Worm (Caenorhabditis elegans) whole organism, L1 larva: ENCODE results near the gene T11F9.14.

ENCODE experiments used
- ces-1 ChIP-seq: fragments of 150-350 bp; optimal IDR thresholded peaks from 2 replicates; lab custom pipeline; 2014; ENCODE audit warnings: missing biosample characterization, missing genetic modification reagents, missing genetic modification characterization
- jun-1 ChIP-seq: fragments of 150-350 bp; optimal IDR thresholded peaks from 2 replicates; lab custom pipeline; 2014; ENCODE audit warnings: missing biosample characterization, missing genetic modification reagents, missing genetic modification characterization
- lin-39 ChIP-seq: fragments of 150-350 bp; optimal IDR thresholded peaks from 2 replicates; lab custom pipeline; 2014; ENCODE audit warnings: missing biosample characterization, missing genetic modification reagents, missing genetic modification characterization
- lsy-2 ChIP-seq, 2 experiments: fragments of 150-350 bp; optimal IDR thresholded peaks; 2 replicates each; lab custom pipeline; 2014; ENCODE audit warnings: missing biosample characterization in 2 of 2, missing genetic modification characterization in 2 of 2
- nhr-28 ChIP-seq: fragments of 150-350 bp; optimal IDR thresholded peaks from 2 replicates; lab custom pipeline; 2014; ENCODE audit warnings: missing biosample characterization, missing genetic modification characterization
- nhr-47 ChIP-seq: sonication (generic microtip); optimal IDR thresholded peaks from 2 replicates; lab custom pipeline; 2016; ENCODE audit warnings: mild to moderate bottlenecking, missing genetic modification characterization, moderate library complexity, missing compliant biosample characterization
- pag-3 ChIP-seq: sonication (generic microtip); optimal IDR thresholded peaks from 2 replicates; lab custom pipeline; 2017; ENCODE audit warnings: missing genetic modification characterization, mild to moderate bottlenecking, missing compliant biosample characterization, antibody characterized with exemption, borderline replicate concordance; ENCODE audit not compliant: insufficient read depth
- snpc-4 ChIP-seq: fragments of 150-350 bp; optimal IDR thresholded peaks from 2 replicates; lab custom pipeline; 2014; ENCODE audit warnings: missing biosample characterization, missing genetic modification characterization
- unc-62 ChIP-seq: fragments of 150-350 bp; optimal IDR thresholded peaks from 2 replicates; lab custom pipeline; 2014; ENCODE audit warnings: missing biosample characterization, missing genetic modification reagents, missing genetic modification characterization

- TF ChIP-seq unc-62 (GFP tag; lab: Kevin White, UChicago) (no peak), pag-3 (tag; lab: Kevin White, UChicago) (no peak), ces-1 (no peak), lin-39 (no peak), lsy-2 (tag; optimal IDR thresholded peaks at IDR 0.05; lab: Kevin White, UChicago) (no peak), snpc-4 (tag; lab: Kevin White, UChicago) (no peak), nhr-28 (tag; lab: Kevin White, UChicago) (no peak), nhr-47 (tag; lab: Kevin White, UChicago) (no peak), jun-1 (no peak)
These were observed 4.9 kb upstream of the T11F9.14 start, which contains the start of gene srh-1 for ce11 chrV:11485558-11485957.
